Worm (Caenorhabditis elegans) whole organism, L2 larva: ENCODE measurements around the gene Y105C5B.8.

Experiments
- C34F6.9 ChIP-seq: fragments of 150-350 bp; optimal IDR thresholded peaks from 2 replicates; lab custom pipeline; 2014; ENCODE audit warnings: missing biosample characterization, missing genetic modification characterization
- F13H6.1 ChIP-seq: sonication (generic microtip); optimal IDR thresholded peaks from 2 replicates; lab custom pipeline; 2016; ENCODE audit warnings: missing genetic modification characterization, missing compliant biosample characterization
- R02D3.7 ChIP-seq: fragments of 150-350 bp; optimal IDR thresholded peaks from 2 replicates; lab custom pipeline; 2014; ENCODE audit warnings: missing biosample characterization, missing genetic modification characterization
- Y55F3AM.14 ChIP-seq: fragments of 200-800 bp; sonication (Bioruptor generic); optimal IDR thresholded peaks from 2 replicates; lab custom pipeline; 2018; ENCODE audit warnings: mild to moderate bottlenecking, missing genetic modification characterization, missing compliant biosample characterization
- ZK546.5 ChIP-seq: sonication (generic microtip); optimal IDR thresholded peaks from 2 replicates; lab custom pipeline; 2017; ENCODE audit warnings: missing biosample characterization, missing genetic modification characterization
- blmp-1 ChIP-seq: sonication (generic microtip); optimal IDR thresholded peaks from 2 replicates; lab custom pipeline; 2017; ENCODE audit warnings: missing genetic modification characterization, mild to moderate bottlenecking, missing compliant biosample characterization, antibody characterized with exemption, moderate library complexity; ENCODE audit not compliant: insufficient read depth
- ceh-16 ChIP-seq: fragments of 150-350 bp; optimal IDR thresholded peaks from 2 replicates; lab custom pipeline; 2014; ENCODE audit warnings: missing biosample characterization, missing genetic modification characterization
- crh-2 ChIP-seq: sonication (generic microtip); optimal IDR thresholded peaks from 2 replicates; lab custom pipeline; 2017; ENCODE audit warnings: missing biosample characterization, missing genetic modification characterization
- fos-1 ChIP-seq: fragments of 150-350 bp; optimal IDR thresholded peaks from 2 replicates; lab custom pipeline; 2014; ENCODE audit warnings: missing biosample characterization, missing genetic modification characterization
- gmeb-1 ChIP-seq: fragments of 150-350 bp; optimal IDR thresholded peaks from 2 replicates; lab custom pipeline; 2014; ENCODE audit warnings: missing biosample characterization, missing genetic modification characterization
- lin-13 ChIP-seq: fragments of 150-350 bp; optimal IDR thresholded peaks from 2 replicates; lab custom pipeline; 2014; ENCODE audit warnings: missing biosample characterization, missing genetic modification reagents, missing genetic modification characterization
- lin-39 ChIP-seq: fragments of 150-350 bp; optimal IDR thresholded peaks from 2 replicates; lab custom pipeline; 2014; ENCODE audit warnings: missing biosample characterization, missing genetic modification reagents, missing genetic modification characterization
- lsy-2 ChIP-seq, 2 experiments: fragments of 150-350 bp in 1 of 2; sonication (generic microtip) in 1 of 2; optimal IDR thresholded peaks; 2 replicates each; lab custom pipeline; 2014 to 2017; ENCODE audit warnings: missing biosample characterization in 2 of 2, missing genetic modification characterization in 2 of 2
- mdl-1 ChIP-seq, 2 experiments: fragments of 150-350 bp in 1 of 2; sonication (generic microtip) in 1 of 2; optimal IDR thresholded peaks; 2 replicates each; lab custom pipeline; 2017; ENCODE audit warnings: missing biosample characterization in 2 of 2, missing genetic modification characterization in 2 of 2
- nhr-10 ChIP-seq: sonication (generic microtip); optimal IDR thresholded peaks from 2 replicates; lab custom pipeline; 2017; ENCODE audit warnings: missing biosample characterization, missing genetic modification characterization
- nhr-129 ChIP-seq: fragments of 150-350 bp; optimal IDR thresholded peaks from 2 replicates; lab custom pipeline; 2014; ENCODE audit warnings: missing biosample characterization, missing genetic modification characterization
- nhr-21 ChIP-seq: fragments of 150-350 bp; optimal IDR thresholded peaks from 2 replicates; lab custom pipeline; 2014; ENCODE audit warnings: missing biosample characterization, missing genetic modification characterization
- nhr-23 ChIP-seq: fragments of 150-350 bp; optimal IDR thresholded peaks from 2 replicates; lab custom pipeline; 2014; ENCODE audit warnings: missing biosample characterization, missing genetic modification reagents, missing genetic modification characterization
- nhr-237 ChIP-seq: fragments of 150-350 bp; optimal IDR thresholded peaks from 2 replicates; lab custom pipeline; 2014; ENCODE audit warnings: missing biosample characterization, missing genetic modification characterization
- nhr-25 ChIP-seq: fragments of 150-350 bp; sonication (generic microtip); optimal IDR thresholded peaks from 3 replicates; lab custom pipeline; 2014; ENCODE audit warnings: missing biosample characterization, missing genetic modification characterization
- nhr-6 ChIP-seq: fragments of 150-350 bp; optimal IDR thresholded peaks from 2 replicates; lab custom pipeline; 2014; ENCODE audit warnings: missing biosample characterization, missing genetic modification characterization
- sem-4 ChIP-seq: fragments of 150-350 bp; optimal IDR thresholded peaks from 2 replicates; lab custom pipeline; 2014; ENCODE audit warnings: missing biosample characterization, missing genetic modification reagents, missing genetic modification characterization
- skn-1 ChIP-seq: sonication (generic microtip); optimal IDR thresholded peaks from 2 replicates; lab custom pipeline; 2017; ENCODE audit warnings: missing biosample characterization, missing genetic modification characterization
- sma-3 ChIP-seq: sonication (generic microtip); optimal IDR thresholded peaks from 2 replicates; lab custom pipeline; 2016; ENCODE audit warnings: missing genetic modification reagents, missing genetic modification characterization, missing compliant biosample characterization
- sma-9 ChIP-seq, 2 experiments: fragments of 150-350 bp in 1 of 2; sonication (generic microtip) in 1 of 2; optimal IDR thresholded peaks; 2 replicates each; lab custom pipeline; 2014 to 2016; ENCODE audit warnings: missing genetic modification characterization in 2 of 2, mild to moderate bottlenecking in 1 of 2, missing biosample characterization in 1 of 2, missing compliant biosample characterization in 1 of 2, missing genetic modification reagents in 1 of 2, moderate library complexity in 1 of 2
- snpc-4 ChIP-seq: fragments of 150-350 bp; optimal IDR thresholded peaks from 2 replicates; lab custom pipeline; 2014; ENCODE audit warnings: missing biosample characterization, missing genetic modification characterization
- unc-55 ChIP-seq: fragments of 150-350 bp; sonication (generic microtip); optimal IDR thresholded peaks from 3 replicates; lab custom pipeline; 2014; ENCODE audit warnings: missing biosample characterization, missing genetic modification reagents, missing genetic modification characterization
- zag-1 ChIP-seq: fragments of 150-350 bp; optimal IDR thresholded peaks from 2 replicates; lab custom pipeline; 2014; ENCODE audit warnings: missing biosample characterization, missing genetic modification characterization
- ztf-11 ChIP-seq: sonication (generic microtip); optimal IDR thresholded peaks from 2 replicates; lab custom pipeline; 2017; ENCODE audit warnings: missing biosample characterization, missing genetic modification characterization
- ztf-4 ChIP-seq: fragments of 150-350 bp; optimal IDR thresholded peaks from 2 replicates; lab custom pipeline; 2014; ENCODE audit warnings: missing biosample characterization, missing genetic modification characterization

The Y105C5B.8 gene

DNA sequence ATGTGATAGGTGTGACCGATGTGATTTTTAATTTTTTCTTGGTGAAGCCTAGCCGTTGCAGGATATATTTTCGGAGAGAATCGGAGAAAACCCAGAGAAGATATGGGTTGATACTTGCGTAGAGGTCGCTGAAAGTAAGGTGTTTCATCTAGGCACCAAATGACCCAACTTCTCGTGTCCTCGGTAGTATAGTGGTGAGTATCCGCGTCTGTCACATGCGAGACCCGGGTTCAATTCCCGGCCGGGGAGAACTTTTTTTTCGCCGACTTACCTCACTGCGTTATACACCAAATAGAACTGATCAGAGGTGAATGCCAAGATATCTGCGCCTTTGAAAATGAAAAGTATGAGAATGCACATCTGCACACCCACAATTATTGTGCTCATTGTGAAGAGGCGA is 5.2 kb upstream of the Y105C5B.8 start:
- TF ChIP-seq F13H6.1 (tag; lab: Kevin White, UChicago): peak; percentile 30
- TF ChIP-seq nhr-23 (tag; lab: Kevin White, UChicago): no peak
- TF ChIP-seq ztf-4 (tag; lab: Kevin White, UChicago): no peak
- TF ChIP-seq nhr-21 (tag; lab: Kevin White, UChicago): peak; percentile 38
- TF ChIP-seq unc-55 (GFP tag; lab: Kevin White, UChicago): peak; percentile 16
- TF ChIP-seq sem-4 (tag; lab: Kevin White, UChicago): no peak
- peak; percentile 14 for TF ChIP-seq sma-3 (GFP tag; lab: Kevin White, UChicago)
- peak; percentile 11 for TF ChIP-seq sma-9 (GFP tag; optimal IDR thresholded peaks at IDR 0.05; lab: Kevin White, UChicago)
- no peak for TF ChIP-seq sma-9 (tag; optimal IDR thresholded peaks at IDR 0.05; lab: Kevin White, UChicago)
- TF ChIP-seq nhr-129 (tag; lab: Kevin White, UChicago): peak; percentile 59
- no peak for TF ChIP-seq ztf-11
- peak; percentile 50 for TF ChIP-seq lin-13 (GFP tag; lab: Kevin White, UChicago)
- no peak for TF ChIP-seq ZK546.5
- no peak for TF ChIP-seq skn-1 (tag; lab: Kevin White, UChicago)
- no peak for TF ChIP-seq nhr-25 (tag; lab: Kevin White, UChicago)
- peak; percentile 43 for TF ChIP-seq crh-2 (tag; lab: Kevin White, UChicago)
- peak; percentile 2 for TF ChIP-seq C34F6.9

DNA sequence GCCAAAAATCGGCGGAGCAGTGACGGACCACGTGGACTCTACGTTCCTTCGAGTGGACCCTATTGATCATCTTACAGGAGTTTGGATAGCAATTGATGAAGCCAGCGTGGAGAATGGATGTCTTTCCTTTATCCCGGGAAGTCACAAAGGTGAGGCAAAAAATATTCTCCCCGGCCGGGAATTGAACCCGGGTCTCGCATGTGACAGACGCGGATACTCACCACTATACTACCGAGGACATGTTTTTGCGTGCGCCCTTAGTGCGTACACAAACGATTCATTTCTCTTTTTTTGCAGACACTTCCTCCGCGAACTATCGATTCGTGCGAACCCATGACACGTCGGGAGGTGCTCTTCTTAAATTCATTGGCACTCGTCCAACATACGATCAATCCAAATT is 4.5 kb upstream of the Y105C5B.8 start:
- no peak for TF ChIP-seq blmp-1 (tag; lab: Kevin White, UChicago)
- peak; percentile 13 for TF ChIP-seq sma-9 (GFP tag; optimal IDR thresholded peaks at IDR 0.05; lab: Kevin White, UChicago)
- TF ChIP-seq sma-9 (tag; optimal IDR thresholded peaks at IDR 0.05; lab: Kevin White, UChicago): no peak
- TF ChIP-seq C34F6.9: no peak
- no peak for TF ChIP-seq nhr-10
- peak; percentile 13 for TF ChIP-seq sma-3 (GFP tag; lab: Kevin White, UChicago)
- TF ChIP-seq ceh-16 (tag; lab: Kevin White, UChicago): no peak
- TF ChIP-seq unc-55 (GFP tag; lab: Kevin White, UChicago): peak; percentile 34
- no peak for TF ChIP-seq snpc-4 (tag; lab: Kevin White, UChicago)
- peak in 1 of 2 experiments; percentile 1 for TF ChIP-seq mdl-1 (tag; optimal IDR thresholded peaks at IDR 0.05; lab: Kevin White, UChicago)
- peak; percentile 5 for TF ChIP-seq Y55F3AM.14 (GFP tag; lab: Kevin White, UChicago)
- peak; percentile 60 for TF ChIP-seq nhr-129 (tag; lab: Kevin White, UChicago)
- TF ChIP-seq gmeb-1 (tag; lab: Kevin White, UChicago): peak; percentile 28
- no peak for TF ChIP-seq nhr-237 (tag; lab: Kevin White, UChicago)
- no peak for TF ChIP-seq nhr-6 (tag; lab: Kevin White, UChicago)
- TF ChIP-seq lsy-2 (tag; optimal IDR thresholded peaks at IDR 0.05; lab: Kevin White, UChicago): no peak

DNA sequence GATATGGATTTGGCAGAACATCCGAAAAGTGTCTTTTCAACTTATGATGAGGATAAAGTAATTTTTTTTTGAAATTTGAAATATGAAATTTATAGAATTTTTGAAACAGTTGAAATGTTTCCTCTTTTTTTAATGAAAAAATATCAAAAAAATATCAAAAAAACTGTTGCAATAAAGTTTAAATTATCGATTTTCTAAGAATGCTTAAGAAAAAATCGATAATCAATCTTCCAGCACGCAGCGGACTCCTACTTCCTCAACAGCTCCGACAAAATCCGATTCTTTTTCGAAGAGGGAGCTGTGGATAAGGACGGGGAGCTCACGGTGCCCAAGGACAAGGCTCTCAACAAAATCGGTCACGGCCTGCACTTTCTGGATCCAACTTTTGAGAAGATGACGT is 4.0 kb upstream of the Y105C5B.8 start:
- TF ChIP-seq unc-55 (GFP tag; lab: Kevin White, UChicago) (no peak), lin-39 (no peak), zag-1 (tag; lab: Kevin White, UChicago) (no peak), snpc-4 (tag; lab: Kevin White, UChicago) (no peak)

DNA sequence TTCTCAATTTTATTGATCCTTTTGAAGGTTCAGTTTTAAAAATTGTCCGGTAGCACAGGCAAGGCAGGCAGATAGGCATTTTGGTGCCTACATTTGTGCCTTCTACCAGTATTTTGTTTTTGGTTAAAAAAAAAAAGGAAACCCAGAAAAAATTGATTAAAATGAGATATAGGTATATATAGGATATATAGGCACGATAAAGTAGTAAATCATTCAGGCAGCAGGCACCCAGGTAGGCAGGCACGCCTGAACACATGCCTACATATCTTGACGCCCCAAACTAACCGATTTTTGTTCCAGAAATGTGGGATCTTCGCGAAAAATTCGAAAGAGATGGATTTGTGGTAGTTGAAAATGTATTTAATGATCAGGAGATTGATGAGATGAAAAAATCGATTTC is 3.6 kb upstream of the Y105C5B.8 start, which contains the start of gene Y105C5B.9:
Y105C5B.9 (plus strand) TSS at position 301 of the 400 bp plus-strand sequence.
- TF ChIP-seq nhr-237 (tag; lab: Kevin White, UChicago) (no peak), zag-1 (tag; lab: Kevin White, UChicago) (no peak), ceh-16 (tag; lab: Kevin White, UChicago) (no peak), snpc-4 (tag; lab: Kevin White, UChicago) (no peak), gmeb-1 (tag; lab: Kevin White, UChicago) (no peak), R02D3.7 (tag; lab: Kevin White, UChicago) (no peak), ZK546.5 (no peak), sma-3 (GFP tag; lab: Kevin White, UChicago) (no peak)
- TF ChIP-seq, all 48 proteins: peak for 0

DNA sequence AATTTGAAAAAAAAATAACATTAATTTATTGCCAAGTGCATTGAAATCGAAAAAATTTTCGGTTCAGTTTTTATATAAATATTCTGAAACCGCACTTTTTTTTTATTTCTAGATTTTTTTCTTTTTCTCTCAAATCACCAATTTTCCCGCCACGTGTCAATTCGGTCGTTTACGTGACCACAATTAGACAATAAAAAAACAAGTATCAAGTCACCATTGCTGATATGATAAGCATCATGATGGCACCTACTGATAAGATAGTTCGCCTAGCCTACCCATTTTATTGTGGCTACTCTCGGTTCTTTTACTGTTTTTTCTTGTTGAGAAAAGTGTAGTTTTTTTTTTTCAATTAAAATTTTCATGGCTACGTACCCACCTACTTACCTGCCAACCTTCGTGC is 3.2 kb upstream of the Y105C5B.8 start:
- TF ChIP-seq crh-2 (tag; lab: Kevin White, UChicago) (peak; percentile 90), gmeb-1 (tag; lab: Kevin White, UChicago) (peak; percentile 39), skn-1 (tag; lab: Kevin White, UChicago) (peak; percentile 27), fos-1 (tag; lab: Kevin White, UChicago) (peak; percentile 82), sma-9 (GFP tag; optimal IDR thresholded peaks at IDR 0.05; lab: Kevin White, UChicago) (no peak), sma-9 (tag; optimal IDR thresholded peaks at IDR 0.05; lab: Kevin White, UChicago) (no peak), nhr-10 (no peak), nhr-21 (tag; lab: Kevin White, UChicago) (no peak)
- TF ChIP-seq, all 48 proteins: peak for 4
